Fruit fly (Drosophila melanogaster): ENCODE data around the gene CG6763.

Gene CG6763

DNA sequence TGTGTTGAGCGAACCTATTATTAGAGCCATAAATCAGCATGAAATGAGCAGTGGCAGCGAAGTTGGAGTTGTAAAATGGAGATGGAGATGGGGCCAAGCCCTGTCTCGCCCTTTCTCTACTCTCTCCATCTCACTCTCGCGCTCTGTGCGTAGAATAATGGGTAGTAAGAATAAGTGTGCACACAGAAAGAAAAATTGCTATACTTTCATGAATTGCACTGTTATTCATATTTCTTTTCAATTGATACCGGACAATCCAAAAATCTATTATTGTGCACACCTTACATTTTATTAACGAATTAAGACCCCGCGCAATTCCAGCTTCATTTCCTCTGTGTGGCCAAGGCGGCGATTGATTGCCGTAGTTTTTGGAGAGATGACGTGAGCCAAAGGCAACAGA lies 4.0 kb upstream of the CG6763 start (continued):
- no peak for TF ChIP-seq otp (GFP tag; IDR thresholded peaks at IDR 0.05)
- no peak for TF ChIP-seq scrt (GFP tag; optimal IDR thresholded peaks at IDR 0.05)
- no peak for TF ChIP-seq tgo (GFP tag; IDR thresholded peaks at IDR 0.05)

- TF ChIP-seq CG30020 (tag; optimal IDR thresholded peaks at IDR 0.05) (peak; percentile 70), Ets97D (GFP tag; optimal IDR thresholded peaks at IDR 0.05) (peak; percentile 63), Hand (GFP tag; optimal IDR thresholded peaks at IDR 0.05) (peak; percentile 78), Gug (GFP tag; IDR thresholded peaks at IDR 0.05) (peak; percentile 90), gcm (GFP tag; optimal IDR thresholded peaks at IDR 0.05) (peak; percentile 90), sens-2 (GFP tag; IDR thresholded peaks at IDR 0.05) (peak; percentile 32; the same call in 1 of the 2 replicates), yki (optimal IDR thresholded peaks at IDR 0.05) (no peak), chm (GFP tag; IDR thresholded peaks at IDR 0.05) (peak; percentile 88), CG8478 (optimal IDR thresholded peaks at IDR 0.05) (no peak), gfzf (GFP tag; optimal IDR thresholded peaks at IDR 0.05) (no peak), wdn (GFP tag; IDR thresholded peaks at IDR 0.05) (peak; percentile 85), Spps (tag; optimal IDR thresholded peaks at IDR 0.05) (peak; percentile 90), CG10267 (tag; optimal IDR thresholded peaks at IDR 0.05) (peak; percentile 88), CG17568 (GFP tag; optimal IDR thresholded peaks at IDR 0.05) (peak; percentile 90), pzg (GFP tag; optimal IDR thresholded peaks at IDR 0.05) (peak; percentile 58), CG14050 (GFP tag; IDR thresholded peaks at IDR 0.05) (peak; percentile 81), Stat92E (GFP tag; optimal IDR thresholded peaks at IDR 0.05) (peak in 1 of 3 experiments; percentile 59), trem (tag; optimal IDR thresholded peaks at IDR 0.05) (peak; percentile 93), fd64A (GFP tag; optimal IDR thresholded peaks at IDR 0.05) (no peak), az2 (GFP tag; optimal IDR thresholded peaks at IDR 0.05) (peak; percentile 94), CG4820 (GFP tag; optimal IDR thresholded peaks at IDR 0.05) (peak; percentile 81), CG2116 (GFP tag; optimal IDR thresholded peaks at IDR 0.05) (peak; percentile 76), CG12219 (GFP tag; optimal IDR thresholded peaks at IDR 0.05) (peak; percentile 76), Ets65A (GFP tag) (peak; percentile 96), Bteb2 (GFP tag; optimal IDR thresholded peaks at IDR 0.05) (peak; percentile 69), sens (GFP tag) (peak; percentile 96), pnt (GFP tag; optimal IDR thresholded peaks at IDR 0.05) (peak; percentile 52), Hmx (GFP tag; optimal IDR thresholded peaks at IDR 0.05) (peak; percentile 25), wor (GFP tag; IDR thresholded peaks at IDR 0.05) (peak; percentile 75), CG1233 (GFP tag; optimal IDR thresholded peaks at IDR 0.05) (peak; percentile 90), HLH4C (GFP tag; IDR thresholded peaks at IDR 0.05; ENCODE audit: partially characterized antibody) (no peak), CG13624 (GFP tag; optimal IDR thresholded peaks at IDR 0.05) (peak; percentile 84), ara (GFP tag; IDR thresholded peaks at IDR 0.05) (peak; percentile 83), CG9817 (tag; optimal IDR thresholded peaks at IDR 0.05) (peak; percentile 92), CG11723 (GFP tag; optimal IDR thresholded peaks at IDR 0.05) (peak; percentile 76), hb (GFP tag; IDR thresholded peaks at IDR 0.05; ENCODE audit: partially characterized antibody) (no peak), CG17359 (tag; optimal IDR thresholded peaks at IDR 0.05) (peak; percentile 94), HLHmδ (GFP tag; optimal IDR thresholded peaks at IDR 0.05) (no peak), so (GFP tag; IDR thresholded peaks at IDR 0.05) (peak; percentile 84; the same call in 2 of the 3 replicates), pros (GFP tag; optimal IDR thresholded peaks at IDR 0.05) (peak; percentile 13), Optix (GFP tag; IDR thresholded peaks at IDR 0.05) (peak; percentile 64; the same call in 2 of the 3 replicates), Bgb (GFP tag; IDR thresholded peaks at IDR 0.05; ENCODE audit: partially characterized antibody) (no peak), ATbp (GFP tag; optimal IDR thresholded peaks at IDR 0.05) (peak; percentile 80), CG32767 (GFP tag; IDR thresholded peaks at IDR 0.05) (peak; percentile 85), Dip3 (GFP tag; optimal IDR thresholded peaks at IDR 0.05) (peak; percentile 74), Lpt (GFP tag; optimal IDR thresholded peaks at IDR 0.05) (no peak), danr (GFP tag; IDR thresholded peaks at IDR 0.05) (peak; percentile 60; the same call in 1 of the 2 replicates)
Measured at dm6 chr3R:23280806-23281257, 3.0 kb upstream of the CG6763 start, which contains the start of the genes orb and Cdc16. orb (minus strand) TSS chr3R:23280856. Cdc16 (plus strand) TSS chr3R:23281201.

Measured in whole organism, embryonic.